Fruit fly (Drosophila melanogaster) whole organism, embryonic: ENCODE data around the gene Helz.

ENCODE experiments used
- B-H1 ChIP-seq: fragments of 200-800 bp; sonication (Bioruptor generic); IDR thresholded peaks from 3 replicates; pipeline ENCODE4 v1.3.6; 2022; ENCODE audit warnings: missing biosample characterization, missing genetic modification characterization
- B-H2 ChIP-seq: fragments of 200-800 bp; sonication (Bioruptor generic); optimal IDR thresholded peaks from 2 replicates; lab custom pipeline; 2018; ENCODE audit warnings: missing biosample characterization, mild to moderate bottlenecking, missing genetic modification characterization
- C15 ChIP-seq: fragments of 200-800 bp; sonication (Bioruptor generic); IDR thresholded peaks from 3 replicates; pipeline ENCODE4 v1.3.6; 2022; ENCODE audit warnings: missing biosample characterization, missing genetic modification characterization
- CG10321 ChIP-seq: fragments of 200-800 bp; sonication (Bioruptor generic); IDR thresholded peaks from 2 replicates; pipeline ENCODE4 v1.3.6; 2022; ENCODE audit warnings: missing biosample characterization, missing genetic modification characterization
- CG13287 ChIP-seq: fragments of 200-800 bp; sonication (Bioruptor generic); IDR thresholded peaks from 2 replicates; pipeline ENCODE4 v1.3.6; 2022; ENCODE audit warnings: missing biosample characterization, missing genetic modification characterization; ENCODE audit not compliant: partially characterized antibody
- CG13775 ChIP-seq: fragments of 200-800 bp; sonication (Bioruptor generic); optimal IDR thresholded peaks from 3 replicates; lab custom pipeline; 2017; ENCODE audit warnings: missing biosample characterization, mild to moderate bottlenecking, missing genetic modification characterization
- CG14441 ChIP-seq: fragments of 200-800 bp; sonication (Bioruptor generic); IDR thresholded peaks from 2 replicates; pipeline ENCODE4 v1.3.6; 2022; ENCODE audit warnings: missing biosample characterization, missing genetic modification characterization
- CG17186 ChIP-seq: fragments of 200-800 bp; sonication (Bioruptor generic); optimal IDR thresholded peaks from 3 replicates; lab custom pipeline; 2017; ENCODE audit warnings: missing biosample characterization, missing genetic modification reagents, missing genetic modification characterization
- CG17385 ChIP-seq: fragments of 200-800 bp; sonication (Bioruptor generic); optimal IDR thresholded peaks from 3 replicates; lab custom pipeline; 2018; ENCODE audit warnings: missing biosample characterization, mild to moderate bottlenecking, missing genetic modification characterization
- CG17912 ChIP-seq: fragments of 200-800 bp; sonication (Bioruptor generic); optimal IDR thresholded peaks from 2 replicates; lab custom pipeline; 2018; ENCODE audit warnings: missing biosample characterization, mild to moderate bottlenecking, missing genetic modification characterization
- CG4730 ChIP-seq: fragments of 200-800 bp; sonication (Bioruptor generic); IDR thresholded peaks from 2 replicates; pipeline ENCODE4 v1.3.6; 2022; ENCODE audit warnings: missing biosample characterization, missing genetic modification characterization
- CG6683 ChIP-seq: fragments of 200-800 bp; sonication (Bioruptor generic); optimal IDR thresholded peaks from 2 replicates; lab custom pipeline; 2017; ENCODE audit warnings: missing biosample characterization, mild to moderate bottlenecking, missing genetic modification characterization, missing genetic modification reagents
- CG6689 ChIP-seq: fragments of 200-800 bp; sonication (Bioruptor generic); IDR thresholded peaks from 2 replicates; pipeline ENCODE4 v1.3.6; 2022; ENCODE audit warnings: missing biosample characterization, missing genetic modification characterization
- CG6765 ChIP-seq: fragments of 200-800 bp; sonication (Bioruptor generic); optimal IDR thresholded peaks from 3 replicates; lab custom pipeline; 2017; ENCODE audit warnings: missing biosample characterization, mild to moderate bottlenecking, missing genetic modification characterization
- CG8281 ChIP-seq: fragments of 200-800 bp; sonication (Bioruptor generic); optimal IDR thresholded peaks from 2 replicates; lab custom pipeline; 2018; ENCODE audit warnings: missing biosample characterization, mild to moderate bottlenecking, missing genetic modification characterization, moderate library complexity
- Dp ChIP-seq: fragments of 200-800 bp; sonication (Bioruptor generic); optimal IDR thresholded peaks from 2 replicates; lab custom pipeline; 2018; ENCODE audit warnings: missing biosample characterization, mild to moderate bottlenecking, missing genetic modification characterization, moderate library complexity
- HLH54F ChIP-seq: fragments of 200-800 bp; sonication (Bioruptor generic); optimal IDR thresholded peaks from 3 replicates; lab custom pipeline; 2016; ENCODE audit warnings: missing biosample characterization, missing genetic modification characterization
- Lim3 ChIP-seq: fragments of 200-800 bp; sonication (Bioruptor generic); IDR thresholded peaks from 2 replicates; pipeline ENCODE4 v1.3.6; 2022; ENCODE audit warnings: missing biosample characterization, missing genetic modification characterization
- Oaz ChIP-seq: fragments of 200-800 bp; sonication (Bioruptor generic); IDR thresholded peaks from 2 replicates; pipeline ENCODE4 v1.3.6; 2022; ENCODE audit warnings: missing biosample characterization, missing genetic modification characterization
- Opbp ChIP-seq: fragments of 200-800 bp; sonication (Bioruptor generic); IDR thresholded peaks from 3 replicates; pipeline ENCODE4 v1.3.6; 2022; ENCODE audit warnings: missing biosample characterization, missing genetic modification characterization; ENCODE audit not compliant: partially characterized antibody
- Sry-δ ChIP-seq: fragments of 200-800 bp; sonication (Bioruptor generic); optimal IDR thresholded peaks from 2 replicates; lab custom pipeline; 2016; ENCODE audit warnings: missing biosample characterization, missing genetic modification characterization
- ash1 ChIP-seq: fragments of 200-800 bp; sonication (Bioruptor generic); optimal IDR thresholded peaks from 2 replicates; lab custom pipeline; 2018; ENCODE audit warnings: missing biosample characterization, mild to moderate bottlenecking, missing genetic modification characterization
- bab2 ChIP-seq: fragments of 200-800 bp; sonication (Bioruptor generic); optimal IDR thresholded peaks from 2 replicates; lab custom pipeline; 2016; ENCODE audit warnings: missing biosample characterization, missing genetic modification characterization
- chinmo ChIP-seq: fragments of 200-800 bp; sonication (Bioruptor generic); IDR thresholded peaks from 4 replicates; pipeline ENCODE4 v1.3.6; 2022; ENCODE audit warnings: missing biosample characterization, missing genetic modification characterization; ENCODE audit not compliant: partially characterized antibody
- ci ChIP-seq: fragments of 200-800 bp; sonication (Bioruptor generic); IDR thresholded peaks from 3 replicates; pipeline ENCODE4 v1.3.6; 2022; ENCODE audit warnings: missing biosample characterization, missing genetic modification characterization
- cwo ChIP-seq: fragments of 200-800 bp; sonication (Bioruptor generic); optimal IDR thresholded peaks from 3 replicates; lab custom pipeline; 2017; ENCODE audit warnings: missing biosample characterization, missing genetic modification characterization, mild to moderate bottlenecking, moderate library complexity, missing genetic modification reagents
- disco-r ChIP-seq: fragments of 200-800 bp; sonication (Bioruptor generic); optimal IDR thresholded peaks from 2 replicates; lab custom pipeline; 2016; ENCODE audit warnings: missing biosample characterization, missing genetic modification characterization
- dm ChIP-seq: fragments of 200-800 bp; sonication (Bioruptor generic); optimal IDR thresholded peaks from 3 replicates; lab custom pipeline; 2016; ENCODE audit warnings: missing biosample characterization, missing genetic modification characterization
- esg ChIP-seq: fragments of 200-800 bp; sonication (Bioruptor generic); conservative IDR thresholded peaks from 2 replicates; pipeline ENCODE4 v1.3.6; 2022; ENCODE audit warnings: missing biosample characterization, missing genetic modification characterization
- gcm ChIP-seq: fragments of 200-800 bp; sonication (Bioruptor generic); optimal IDR thresholded peaks from 2 replicates; lab custom pipeline; 2019; ENCODE audit warnings: missing biosample characterization, mild to moderate bottlenecking, missing genetic modification characterization, moderate library complexity
- gsb ChIP-seq: fragments of 200-800 bp; sonication (Bioruptor generic); IDR thresholded peaks from 2 replicates; pipeline ENCODE4 v1.3.6; 2022; ENCODE audit warnings: missing biosample characterization, missing genetic modification characterization
- hkb ChIP-seq, 2 experiments: fragments of 200-800 bp in 1 of 2; fragments of >200 bp in 1 of 2; sonication (Bioruptor generic) in 1 of 2; IDR thresholded peaks in 1 of 2; optimal IDR thresholded peaks in 1 of 2; 2 replicates each; pipeline versions ENCODE4 v1.3.6 to Lab custom; 2017 to 2022; ENCODE audit warnings: missing biosample characterization in 1 of 2, missing genetic modification characterization in 1 of 2
- insv ChIP-seq, 2 experiments: fragments of 200-800 bp; sonication (Bioruptor generic); optimal IDR thresholded peaks; 3 replicates each; lab custom pipeline; 2016 to 2018; ENCODE audit warnings: missing biosample characterization in 2 of 2, missing genetic modification characterization in 2 of 2
- knrl ChIP-seq: fragments of 200-800 bp; sonication (Bioruptor generic); IDR thresholded peaks from 3 replicates; pipeline ENCODE4 v1.3.6; 2022; ENCODE audit warnings: missing biosample characterization, missing genetic modification characterization; ENCODE audit not compliant: partially characterized antibody
- nerfin-2 ChIP-seq: fragments of 200-800 bp; sonication (Bioruptor generic); IDR thresholded peaks from 2 replicates; pipeline ENCODE4 v1.3.6; 2022; ENCODE audit warnings: missing biosample characterization, missing genetic modification characterization; ENCODE audit not compliant: partially characterized antibody
- onecut ChIP-seq: fragments of 200-800 bp; sonication (Bioruptor generic); IDR thresholded peaks from 2 replicates; pipeline ENCODE4 v1.3.6; 2022; ENCODE audit warnings: missing biosample characterization, missing genetic modification characterization
- peb ChIP-seq: fragments of 200-800 bp; sonication (Bioruptor generic); IDR thresholded peaks from 2 replicates; pipeline ENCODE4 v1.3.6; 2022; ENCODE audit warnings: missing biosample characterization, missing genetic modification characterization
- phol ChIP-seq: fragments of 200-800 bp; sonication (Bioruptor generic); optimal IDR thresholded peaks from 3 replicates; lab custom pipeline; 2018; ENCODE audit warnings: missing biosample characterization, mild to moderate bottlenecking, missing genetic modification characterization, moderate library complexity
- prd ChIP-seq, 3 experiments: fragments of >200 bp in 2 of 3; fragments of 200-800 bp in 1 of 3; sonication (Bioruptor generic) in 1 of 3; optimal IDR thresholded peaks in 2 of 3; IDR thresholded peaks in 1 of 3; 2 replicates in 2 of 3; 3 replicates in 1 of 3; pipeline versions ENCODE4 v1.3.6 to Lab custom; 2017 to 2022; ENCODE audit warnings: missing biosample characterization in 1 of 3, missing genetic modification characterization in 1 of 3
- pum ChIP-seq: fragments of 200-800 bp; sonication (Bioruptor generic); optimal IDR thresholded peaks from 2 replicates; lab custom pipeline; 2016; ENCODE audit warnings: missing biosample characterization, missing genetic modification characterization
- row ChIP-seq: fragments of 200-800 bp; sonication (Bioruptor generic); IDR thresholded peaks from 3 replicates; pipeline ENCODE4 v1.3.6; 2022; ENCODE audit warnings: missing biosample characterization, missing genetic modification characterization
- schlank ChIP-seq: fragments of 200-800 bp; sonication (Bioruptor generic); optimal IDR thresholded peaks from 2 replicates; lab custom pipeline; 2018; ENCODE audit warnings: missing biosample characterization, mild to moderate bottlenecking, missing genetic modification characterization
- sna ChIP-seq: fragments of 200-800 bp; sonication (Bioruptor generic); IDR thresholded peaks from 2 replicates; pipeline ENCODE4 v1.3.6; 2022; ENCODE audit warnings: missing biosample characterization, missing genetic modification characterization; ENCODE audit not compliant: partially characterized antibody
- so ChIP-seq: fragments of 200-800 bp; sonication (Bioruptor generic); IDR thresholded peaks from 3 replicates; pipeline ENCODE4 v1.3.6; 2022; ENCODE audit warnings: missing biosample characterization, missing genetic modification characterization
- sr ChIP-seq: fragments of 200-800 bp; sonication (Bioruptor generic); IDR thresholded peaks from 3 replicates; pipeline ENCODE4 v1.3.6; 2022; ENCODE audit warnings: missing biosample characterization, missing genetic modification characterization
- tx ChIP-seq: fragments of 200-800 bp; sonication (Bioruptor generic); optimal IDR thresholded peaks from 2 replicates; lab custom pipeline; 2016; ENCODE audit warnings: missing biosample characterization, missing genetic modification characterization

The Helz gene

dm6 chr3L:14761837-14762785 lies 27.6 kb upstream of the Helz start, which contains the start of the genes Tsen34 and Mgat4a (continued):
- TF ChIP-seq CG13287 (GFP tag; lab: Robert Waterston, UW), result peak; percentile 68
- TF ChIP-seq bab2 (GFP tag; lab: Kevin White, UChicago), result peak; percentile 27
- TF ChIP-seq row (GFP tag; lab: Robert Waterston, UW), result peak; percentile 44; the same call in 1 of the 3 replicates
- TF ChIP-seq CG4730 (GFP tag; lab: Robert Waterston, UW), result no peak
- TF ChIP-seq hkb (optimal IDR thresholded peaks at IDR 0.05; lab: Kevin White, UChicago), result no peak
- 0 out of 2 replicates have a peak, but pooled peaks have one; percentile 28 for TF ChIP-seq hkb (GFP tag; IDR thresholded peaks at IDR 0.05; lab: Robert Waterston, UW)
- TF ChIP-seq sna, result 0 out of 2 replicates have a peak, but pooled peaks have one; percentile 28
- peak; percentile 59 for TF ChIP-seq ash1 (GFP tag; lab: Kevin White, UChicago)
- no peak for TF ChIP-seq esg (GFP tag; lab: Robert Waterston, UW)
- peak in 1 of 2 experiments; percentile 78 for TF ChIP-seq insv (GFP tag; optimal IDR thresholded peaks at IDR 0.05; lab: Kevin White, UChicago)
- TF ChIP-seq CG8281 (tag; lab: Kevin White, UChicago), result no peak
- peak; percentile 55; the same call in 2 of the 3 replicates for TF ChIP-seq knrl (GFP tag; lab: Robert Waterston, UW)
- peak; percentile 87 for TF ChIP-seq sr (GFP tag; lab: Robert Waterston, UW)
- 0 out of 3 replicates have a peak, but pooled peaks have one; percentile 6 for TF ChIP-seq ci (GFP tag; lab: Robert Waterston, UW)
- peak; percentile 52 for TF ChIP-seq CG14441 (GFP tag; lab: Robert Waterston, UW)
- peak; percentile 36 for TF ChIP-seq dm
- peak; percentile 2 for TF ChIP-seq pum (GFP tag; lab: Kevin White, UChicago)
- TF ChIP-seq cwo, result peak; percentile 39
- TF ChIP-seq HLH54F (GFP tag; lab: Kevin White, UChicago), result peak; percentile 27
- peak; percentile 35 for TF ChIP-seq CG17385 (GFP tag; lab: Kevin White, UChicago)
- peak; percentile 56 for TF ChIP-seq CG6765 (GFP tag; lab: Kevin White, UChicago)
- no peak for TF ChIP-seq CG6689 (GFP tag; lab: Robert Waterston, UW)
- TF ChIP-seq Sry-δ (GFP tag; lab: Kevin White, UChicago), result peak; percentile 81
- TF ChIP-seq Lim3 (GFP tag; lab: Robert Waterston, UW), result no peak
- TF ChIP-seq Dp (GFP tag; lab: Kevin White, UChicago), result peak; percentile 49
- TF ChIP-seq CG17186 (GFP tag; lab: Kevin White, UChicago), result peak; percentile 31
- TF ChIP-seq B-H2 (GFP tag; lab: Kevin White, UChicago), result peak; percentile 84
- TF ChIP-seq Opbp (GFP tag; lab: Robert Waterston, UW), result peak; percentile 74; the same call in 2 of the 3 replicates
- TF ChIP-seq CG6683, result peak; percentile 42
- peak; percentile 82 for TF ChIP-seq schlank (tag; lab: Kevin White, UChicago)
- peak; percentile 38; the same call in 1 of the 2 replicates for TF ChIP-seq gsb (GFP tag; lab: Robert Waterston, UW)
- TF ChIP-seq so (GFP tag; lab: Robert Waterston, UW), result peak; percentile 43; the same call in 1 of the 3 replicates
- TF ChIP-seq onecut (GFP tag; lab: Robert Waterston, UW), result no peak
- no peak for TF ChIP-seq prd (optimal IDR thresholded peaks at IDR 0.05; lab: Kevin White, UChicago)
- TF ChIP-seq prd (GFP tag; IDR thresholded peaks at IDR 0.05; lab: Robert Waterston, UW), result peak; percentile 45; the same call in 2 of the 3 replicates
- no peak for TF ChIP-seq gcm
- peak; percentile 37 for TF ChIP-seq tx (GFP tag; lab: Kevin White, UChicago)
- TF ChIP-seq CG13775 (GFP tag; lab: Kevin White, UChicago), result no peak
- peak; percentile 35; the same call in 1 of the 2 replicates for TF ChIP-seq CG10321 (GFP tag; lab: Robert Waterston, UW)
- TF ChIP-seq disco-r, result peak; percentile 5
- 0 out of 4 replicates have a peak, but pooled peaks have one; percentile 65 for TF ChIP-seq chinmo (GFP tag; lab: Robert Waterston, UW)
- TF ChIP-seq CG17912, result peak; percentile 56
- no peak; the same call in 2 of the 3 replicates for TF ChIP-seq B-H1
- peak; percentile 44; the same call in 1 of the 2 replicates for TF ChIP-seq nerfin-2 (GFP tag; lab: Robert Waterston, UW)
- TF ChIP-seq phol (tag; lab: Kevin White, UChicago), result peak; percentile 37
- no peak for TF ChIP-seq Oaz (GFP tag; lab: Robert Waterston, UW)
- 0 out of 3 replicates have a peak, but pooled peaks have one; percentile 31 for TF ChIP-seq C15 (GFP tag; lab: Robert Waterston, UW)
- no peak for TF ChIP-seq peb (GFP tag; lab: Robert Waterston, UW)
